Fruit fly (Drosophila melanogaster): Measurements from ENCODE around the gene CG42238.

DNA sequence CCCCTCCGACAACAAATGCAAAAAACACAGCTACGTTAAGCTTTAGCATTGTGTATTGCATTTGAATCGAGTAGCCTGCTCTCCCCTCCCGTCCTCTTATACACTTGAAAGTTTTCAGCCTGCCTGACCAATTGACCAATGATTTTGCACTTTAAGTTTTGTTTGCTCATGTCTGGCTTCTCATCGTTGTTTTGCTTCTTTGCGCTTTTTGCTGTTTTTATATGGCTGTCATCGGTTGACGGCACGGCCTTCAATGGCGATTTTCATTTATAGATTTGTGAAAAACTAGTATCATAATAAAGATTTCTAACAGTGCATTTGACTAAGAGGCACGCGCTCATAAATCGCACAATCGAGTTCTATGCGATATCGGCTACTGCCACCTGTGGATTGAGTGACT lies 13.9 kb upstream of the CG42238 start:
- TF ChIP-seq Hr83 (GFP tag; optimal IDR thresholded peaks at IDR 0.05; ENCODE audit: poor library complexity, severe bottlenecking) = no peak
- TF ChIP-seq fru (GFP tag; optimal IDR thresholded peaks at IDR 0.05) = no peak
- no peak for TF ChIP-seq pan (optimal IDR thresholded peaks at IDR 0.05)
- no peak for TF ChIP-seq rgr (GFP tag; optimal IDR thresholded peaks at IDR 0.05)
- no peak for TF ChIP-seq usp (GFP tag; optimal IDR thresholded peaks at IDR 0.05)
- no peak for TF ChIP-seq brk (GFP tag; optimal IDR thresholded peaks at IDR 0.05)
- TF ChIP-seq Jra (GFP tag; optimal IDR thresholded peaks at IDR 0.05) = no peak
- no peak for TF ChIP-seq CG9705 (GFP tag; optimal IDR thresholded peaks at IDR 0.05)
- no peak for TF ChIP-seq lola (GFP tag; optimal IDR thresholded peaks at IDR 0.05)
- TF ChIP-seq HLH106 (tag; optimal IDR thresholded peaks at IDR 0.05) = no peak
- TF ChIP-seq Dif (GFP tag; optimal IDR thresholded peaks at IDR 0.05; ENCODE audit: partially characterized antibody) = no peak
